Fruit fly (Drosophila melanogaster): Measurements from ENCODE around the gene CG11134.
A peak's percentile ranks its signal among the peaks of the same experiment; 100 is the strongest.

CG11134 gene

DNA sequence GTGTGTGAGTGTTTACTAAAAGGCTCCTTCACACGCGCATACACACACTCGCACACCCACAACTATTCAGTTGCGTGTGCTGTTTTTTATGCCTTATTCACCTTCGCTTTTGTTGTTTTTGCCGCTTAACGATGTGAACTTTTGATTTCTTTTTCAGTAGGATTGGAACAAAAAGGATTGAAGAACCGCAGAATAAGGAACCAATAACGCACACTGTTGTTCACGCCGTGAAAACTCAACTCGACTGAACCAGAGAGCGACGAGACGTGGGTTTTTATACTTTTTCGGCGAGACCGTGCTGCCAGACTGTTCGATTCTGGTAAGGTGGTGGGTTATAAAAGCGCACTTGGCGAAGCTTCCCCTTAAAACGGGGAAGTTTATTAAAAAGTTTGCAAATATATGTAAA lies 17.4 kb downstream of the CG11134 start, which contains the start of gene Pdcd4 (continued):
- TF ChIP-seq CG34422 (GFP tag; IDR thresholded peaks at IDR 0.05): peak; percentile 22; the same call in 1 of the 3 replicates
- peak; percentile 6 for TF ChIP-seq CG13624 (GFP tag; optimal IDR thresholded peaks at IDR 0.05)
- TF ChIP-seq D19A (tag; optimal IDR thresholded peaks at IDR 0.05): peak; percentile 28
- TF ChIP-seq amos (GFP tag; IDR thresholded peaks at IDR 0.05; ENCODE audit: partially characterized antibody): no peak; the same call in 1 of the 2 replicates
- TF ChIP-seq BEAF-32 (GFP tag; optimal IDR thresholded peaks at IDR 0.05): peak; percentile 16
- TF ChIP-seq pb (GFP tag; optimal IDR thresholded peaks at IDR 0.05): peak; percentile 10
- TF ChIP-seq otp (GFP tag; IDR thresholded peaks at IDR 0.05): peak; percentile 46; the same call in 1 of the 3 replicates
- TF ChIP-seq Spps (tag; optimal IDR thresholded peaks at IDR 0.05): no peak
- peak; percentile 11 for TF ChIP-seq CG10209 (GFP tag; optimal IDR thresholded peaks at IDR 0.05)
- peak; percentile 40 for TF ChIP-seq NC2β (GFP tag; optimal IDR thresholded peaks at IDR 0.05)
- TF ChIP-seq CG2678 (tag; optimal IDR thresholded peaks at IDR 0.05): peak; percentile 31
- TF ChIP-seq HmgD (GFP tag; optimal IDR thresholded peaks at IDR 0.05): peak; percentile 3
- TF ChIP-seq eve (GFP tag; optimal IDR thresholded peaks at IDR 0.05): peak in 1 of 2 experiments; percentile 16
- TF ChIP-seq hth (optimal IDR thresholded peaks at IDR 0.05): no peak
- peak; percentile 55 for TF ChIP-seq sqz (GFP tag; optimal IDR thresholded peaks at IDR 0.05)
- peak; percentile 26 for TF ChIP-seq CG12744 (GFP tag; optimal IDR thresholded peaks at IDR 0.05)
- no peak for TF ChIP-seq trh (GFP tag; optimal IDR thresholded peaks at IDR 0.05)
- TF ChIP-seq CG17359 (tag; optimal IDR thresholded peaks at IDR 0.05): peak; percentile 25
- no peak for TF ChIP-seq CG15601 (tag; optimal IDR thresholded peaks at IDR 0.05)
- peak; percentile 66 for TF ChIP-seq CG14710 (tag; optimal IDR thresholded peaks at IDR 0.05)
- peak; percentile 65; the same call in 1 of the 4 replicates for TF ChIP-seq chinmo (GFP tag; IDR thresholded peaks at IDR 0.05; ENCODE audit: partially characterized antibody)
- no peak for TF ChIP-seq dimm (GFP tag; IDR thresholded peaks at IDR 0.05)
- TF ChIP-seq hkb (optimal IDR thresholded peaks at IDR 0.05): no peak
- no peak for TF ChIP-seq hkb (GFP tag; IDR thresholded peaks at IDR 0.05)
- no peak for TF ChIP-seq mld (GFP tag; IDR thresholded peaks at IDR 0.05; ENCODE audit: partially characterized antibody)
- TF ChIP-seq chm (GFP tag; IDR thresholded peaks at IDR 0.05): 0 out of 2 replicates have a peak, but pooled peaks have one; percentile 55
- peak; percentile 4 for TF ChIP-seq maf-S (GFP tag; optimal IDR thresholded peaks at IDR 0.05)
- peak; percentile 17; the same call in 1 of the 2 replicates for TF ChIP-seq CG13287 (GFP tag; IDR thresholded peaks at IDR 0.05; ENCODE audit: partially characterized antibody)
- TF ChIP-seq CG12769 (tag; optimal IDR thresholded peaks at IDR 0.05): peak; percentile 44
- TF ChIP-seq CG4854 (GFP tag; optimal IDR thresholded peaks at IDR 0.05): peak; percentile 4
- peak; percentile 65 for TF ChIP-seq Kr (GFP tag; optimal IDR thresholded peaks at IDR 0.05)
- TF ChIP-seq Dbx (GFP tag; IDR thresholded peaks at IDR 0.05): 0 out of 3 replicates have a peak, but pooled peaks have one; percentile 20
- peak; percentile 30 for TF ChIP-seq CG17385 (GFP tag; optimal IDR thresholded peaks at IDR 0.05)
- TF ChIP-seq CG11504 (tag; optimal IDR thresholded peaks at IDR 0.05): peak; percentile 7
- peak; percentile 24 for TF ChIP-seq wek (GFP tag; optimal IDR thresholded peaks at IDR 0.05)
- TF ChIP-seq CG1603 (tag; optimal IDR thresholded peaks at IDR 0.05): peak; percentile 31
- TF ChIP-seq CG12104 (GFP tag; optimal IDR thresholded peaks at IDR 0.05): no peak
- 0 out of 3 replicates have a peak, but pooled peaks have one; percentile 9 for TF ChIP-seq sr (GFP tag; IDR thresholded peaks at IDR 0.05)
- peak; percentile 5 for TF ChIP-seq CG30403 (GFP tag; optimal IDR thresholded peaks at IDR 0.05)
- 0 out of 2 replicates have a peak, but pooled peaks have one; percentile 50 for TF ChIP-seq nerfin-2 (GFP tag; IDR thresholded peaks at IDR 0.05; ENCODE audit: partially characterized antibody)
- TF ChIP-seq grau (tag; optimal IDR thresholded peaks at IDR 0.05): peak; percentile 10
- TF ChIP-seq Adf1 (GFP tag; IDR thresholded peaks at IDR 0.05): no peak
- peak; percentile 33 for TF ChIP-seq Dek (tag; optimal IDR thresholded peaks at IDR 0.05)
- peak; percentile 43 for TF ChIP-seq Blimp-1 (GFP tag; optimal IDR thresholded peaks at IDR 0.05)
- TF ChIP-seq rib (GFP tag; IDR thresholded peaks at IDR 0.05): peak; percentile 42; the same call in 1 of the 2 replicates
- no peak for TF ChIP-seq CG31441 (GFP tag; IDR thresholded peaks at IDR 0.05)
- peak; percentile 40; the same call in 1 of the 3 replicates for TF ChIP-seq zfh1 (GFP tag; IDR thresholded peaks at IDR 0.05)
- peak; percentile 19 for TF ChIP-seq nmo (GFP tag; optimal IDR thresholded peaks at IDR 0.05)
- TF ChIP-seq CG2202 (tag; optimal IDR thresholded peaks at IDR 0.05): no peak
- TF ChIP-seq CG10147 (GFP tag; optimal IDR thresholded peaks at IDR 0.05): no peak

All from whole organism, embryonic.